Fruit fly (Drosophila melanogaster): ENCODE measurements around the gene CG32982.

DNA sequence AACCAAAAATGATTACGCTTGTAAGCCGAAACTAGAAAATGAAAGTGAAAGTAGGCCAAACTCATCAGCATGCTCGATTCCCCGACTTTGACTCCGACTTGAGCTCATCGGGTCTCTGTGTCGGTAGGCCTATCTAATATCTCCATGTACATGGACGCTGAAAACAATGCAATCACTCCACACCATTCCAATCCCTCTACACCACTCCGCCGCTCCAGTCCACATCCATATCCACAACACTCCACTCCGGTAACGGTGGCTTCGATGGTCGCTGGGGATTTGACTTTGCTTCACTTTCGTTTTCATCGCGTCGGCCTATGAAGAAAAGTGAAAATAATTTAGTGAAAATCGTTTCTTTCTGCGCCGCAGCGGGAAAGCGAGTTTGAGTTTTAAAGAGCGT is 68.1 kb downstream of the CG32982 start:
- TF ChIP-seq tai (GFP tag; optimal IDR thresholded peaks at IDR 0.05) (no peak), Dfd (GFP tag; optimal IDR thresholded peaks at IDR 0.05) (no peak), OdsH (GFP tag; optimal IDR thresholded peaks at IDR 0.05) (no peak), pan (optimal IDR thresholded peaks at IDR 0.05) (no peak), Rel (GFP tag; optimal IDR thresholded peaks at IDR 0.05) (no peak), Rel (tag; optimal IDR thresholded peaks at IDR 0.05) (no peak), HLH106 (tag; optimal IDR thresholded peaks at IDR 0.05) (no peak), lola (GFP tag; optimal IDR thresholded peaks at IDR 0.05) (no peak), h (GFP tag; optimal IDR thresholded peaks at IDR 0.05) (no peak)

Measured in whole organism, wandering third instar larva.